Fruit fly (Drosophila melanogaster): ENCODE data around the gene CG1552.

CG1552 gene

DNA sequence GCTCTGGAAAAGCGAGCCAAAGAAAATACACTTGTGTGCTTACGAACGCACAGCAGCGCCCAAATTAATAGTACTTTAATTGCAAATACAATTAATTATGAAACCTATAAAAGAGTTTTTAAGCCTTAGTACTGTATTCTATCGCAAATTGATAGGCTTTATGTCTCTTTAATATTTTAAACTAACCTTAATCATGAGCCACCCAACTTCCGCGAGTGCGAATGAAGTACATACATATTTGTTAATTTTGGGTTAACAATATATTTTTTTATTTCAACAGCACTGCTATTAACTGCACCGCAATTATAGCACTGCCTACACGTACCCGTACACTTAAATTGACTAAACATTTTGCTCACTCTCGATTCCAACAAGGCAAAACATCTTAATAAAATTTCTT, 27.9 kb upstream of the CG1552 start (continued):
- TF ChIP-seq CG10631 (GFP tag; optimal IDR thresholded peaks at IDR 0.05) (peak; percentile 45), CG6276 (GFP tag; optimal IDR thresholded peaks at IDR 0.05) (peak; percentile 56), CG6854 (GFP tag; optimal IDR thresholded peaks at IDR 0.05) (no peak), CG8119 (GFP tag; IDR thresholded peaks at IDR 0.05) (peak; percentile 71)

DNA sequence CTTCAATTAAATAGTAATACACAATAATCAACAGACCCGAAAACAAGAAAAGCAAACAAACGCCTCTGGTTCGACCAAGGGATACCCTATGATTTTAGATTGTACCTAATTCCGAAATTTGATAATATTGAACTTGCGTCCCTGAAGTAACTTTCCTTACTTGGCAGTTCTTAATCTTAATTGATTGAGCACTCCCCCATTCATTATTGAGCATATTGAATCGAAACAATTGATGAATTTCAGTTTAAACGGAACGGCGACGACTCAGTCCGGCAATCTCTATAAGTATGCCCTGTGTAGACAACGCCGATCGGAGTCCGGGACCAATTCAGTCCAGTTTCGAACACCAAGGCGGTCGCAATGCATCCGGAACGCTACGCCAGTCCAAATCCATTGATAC, 12.9 kb upstream of the CG1552 start, which contains the start of gene CG15203:
CG15203 (plus strand) TSS at position 301 of the 400 bp plus-strand sequence.
- TF ChIP-seq svp (GFP tag), result peak; percentile 37
- TF ChIP-seq Eip93F (GFP tag; optimal IDR thresholded peaks at IDR 0.05), result no peak

DNA sequence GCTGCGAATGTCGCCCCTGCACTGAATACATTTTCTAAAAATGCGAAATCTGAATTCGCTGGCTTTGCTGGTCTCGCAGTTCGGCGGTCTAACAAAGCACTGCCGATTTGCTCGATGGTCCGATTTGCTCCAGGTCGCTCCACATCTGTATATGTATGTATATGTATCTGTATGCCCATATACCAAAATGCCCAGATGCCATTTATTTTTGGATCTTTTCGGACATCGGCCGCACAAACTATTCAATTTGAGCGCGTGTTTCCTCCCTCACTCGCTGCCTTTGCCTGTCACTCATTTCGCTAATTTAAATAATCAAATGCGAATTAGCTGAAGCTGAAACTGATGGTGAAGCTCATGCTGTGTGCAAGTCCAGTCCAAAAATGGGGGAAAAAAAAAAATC, 9.7 kb upstream of the CG1552 start, which contains the start of gene CG1537:
CG1537 (minus strand) TSS at position 101 of the 400 bp plus-strand sequence.
- TF ChIP-seq pdm3 (GFP tag; optimal IDR thresholded peaks at IDR 0.05) (no peak), svp (GFP tag) (no peak), CG11902 (GFP tag; optimal IDR thresholded peaks at IDR 0.05) (no peak), Gug (GFP tag; IDR thresholded peaks at IDR 0.05) (no peak), Ets96B (tag; optimal IDR thresholded peaks at IDR 0.05) (no peak), CG4318 (GFP tag; optimal IDR thresholded peaks at IDR 0.05) (no peak), cyc (GFP tag; optimal IDR thresholded peaks at IDR 0.05) (no peak), CG6808 (GFP tag; optimal IDR thresholded peaks at IDR 0.05) (no peak), topi (GFP tag; optimal IDR thresholded peaks at IDR 0.05) (no peak), Hr4 (GFP tag; optimal IDR thresholded peaks at IDR 0.05) (no peak), achi (GFP tag; optimal IDR thresholded peaks at IDR 0.05) (no peak), Met (GFP tag; optimal IDR thresholded peaks at IDR 0.05) (no peak), dac (GFP tag; optimal IDR thresholded peaks at IDR 0.05) (no peak), Smox (GFP tag; optimal IDR thresholded peaks at IDR 0.05) (no peak), Sox14 (GFP tag; optimal IDR thresholded peaks at IDR 0.05) (no peak)

DNA sequence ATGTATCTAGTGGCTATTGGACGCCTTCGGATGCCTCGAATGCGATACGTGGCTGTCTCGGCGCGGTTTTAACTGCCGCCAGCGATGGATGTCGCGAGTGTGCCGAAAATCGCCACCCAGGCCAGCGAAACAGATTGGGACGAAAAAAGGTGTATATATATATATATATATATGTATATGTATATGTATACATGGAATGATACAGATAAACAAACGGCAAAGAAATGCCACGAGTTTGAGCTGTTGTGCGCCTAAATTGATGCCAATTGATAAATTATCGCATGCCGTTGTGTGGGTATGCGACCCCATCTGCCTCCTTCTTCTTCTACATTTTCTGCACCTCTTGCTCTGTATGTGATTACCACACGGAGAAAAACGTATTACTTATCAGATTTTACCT, 6.2 kb upstream of the CG1552 start, which contains the start of gene CG1545:
CG1545 (minus strand) TSS at position 101 of the 400 bp plus-strand sequence.
- no peak for TF ChIP-seq pdm3 (GFP tag; optimal IDR thresholded peaks at IDR 0.05)
- no peak for TF ChIP-seq vri (GFP tag; optimal IDR thresholded peaks at IDR 0.05)
- no peak for TF ChIP-seq Eip93F (GFP tag; optimal IDR thresholded peaks at IDR 0.05)
- TF ChIP-seq cyc (GFP tag; optimal IDR thresholded peaks at IDR 0.05), result no peak
- no peak for TF ChIP-seq CG3919 (GFP tag; optimal IDR thresholded peaks at IDR 0.05)
- TF ChIP-seq CG11294 (GFP tag; IDR thresholded peaks at IDR 0.05), result no peak
- no peak for TF ChIP-seq CG31627 (GFP tag; optimal IDR thresholded peaks at IDR 0.05)
- no peak for TF ChIP-seq CG8319 (GFP tag; optimal IDR thresholded peaks at IDR 0.05)
- no peak for TF ChIP-seq svp (GFP tag)
- TF ChIP-seq Hr39 (GFP tag; optimal IDR thresholded peaks at IDR 0.05), result no peak
- TF ChIP-seq Hr4 (GFP tag; optimal IDR thresholded peaks at IDR 0.05), result no peak
- TF ChIP-seq CG10631 (GFP tag; optimal IDR thresholded peaks at IDR 0.05), result no peak
- TF ChIP-seq ss (GFP tag; optimal IDR thresholded peaks at IDR 0.05), result no peak
- TF ChIP-seq lz (GFP tag; optimal IDR thresholded peaks at IDR 0.05), result no peak

DNA sequence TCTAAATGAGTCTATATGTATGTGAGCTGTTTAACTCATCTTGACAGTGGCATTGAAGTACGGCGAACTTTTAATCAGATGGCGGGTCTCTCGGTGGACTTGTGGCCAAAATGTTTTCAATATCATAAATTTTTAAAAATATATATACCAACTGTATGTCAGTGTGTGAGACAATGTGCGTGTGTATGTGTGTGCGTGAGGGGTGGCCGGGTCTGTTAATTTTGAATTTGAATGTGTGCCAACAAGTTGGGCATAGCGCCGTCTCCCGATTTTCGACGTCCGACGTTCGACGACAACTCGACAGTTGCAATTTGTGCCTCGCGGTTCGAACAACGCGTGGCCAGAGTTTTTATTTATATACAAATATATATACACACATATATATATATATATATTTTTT, 8.9 kb downstream of the CG1552 start, which contains the start of gene SmydA-4:
SmydA-4 (plus strand) TSS at position 301 of the 400 bp plus-strand sequence.
- TF ChIP-seq eg (GFP tag; IDR thresholded peaks at IDR 0.05) (no peak), CG4318 (GFP tag; optimal IDR thresholded peaks at IDR 0.05) (no peak), CG11294 (GFP tag; IDR thresholded peaks at IDR 0.05) (no peak), Ets96B (tag; optimal IDR thresholded peaks at IDR 0.05) (no peak), CG6276 (GFP tag; optimal IDR thresholded peaks at IDR 0.05) (no peak), Sox102F (GFP tag; optimal IDR thresholded peaks at IDR 0.05) (no peak), CG3919 (GFP tag; optimal IDR thresholded peaks at IDR 0.05) (no peak), ss (GFP tag; optimal IDR thresholded peaks at IDR 0.05) (no peak), CG34406 (GFP tag; optimal IDR thresholded peaks at IDR 0.05) (no peak), CG9139 (GFP tag; optimal IDR thresholded peaks at IDR 0.05) (no peak), CG11902 (GFP tag; optimal IDR thresholded peaks at IDR 0.05) (no peak), Blimp-1 (GFP tag; optimal IDR thresholded peaks at IDR 0.05) (no peak), fd85E (GFP tag; optimal IDR thresholded peaks at IDR 0.05) (no peak), Hr38 (GFP tag; optimal IDR thresholded peaks at IDR 0.05) (no peak), salr (GFP tag; optimal IDR thresholded peaks at IDR 0.05) (no peak)

All from whole organism, prepupa.